Worm (Caenorhabditis elegans) whole organism, late embryonic: ENCODE measurements around the gene snfc-5.

ENCODE experiments used
- ceh-14 ChIP-seq: sonication (generic microtip); optimal IDR thresholded peaks from 2 replicates; lab custom pipeline; 2016; ENCODE audit warnings: missing genotype, missing genetic modification characterization, missing compliant biosample characterization
- hlh-6 ChIP-seq: sonication (generic microtip); optimal IDR thresholded peaks from 2 replicates; lab custom pipeline; 2016; ENCODE audit warnings: missing genotype, missing genetic modification characterization, missing compliant biosample characterization
- nhr-232 ChIP-seq: sonication (generic microtip); optimal IDR thresholded peaks from 2 replicates; lab custom pipeline; 2016; ENCODE audit warnings: missing genetic modification characterization, missing compliant biosample characterization
- pax-1 ChIP-seq: fragments of 150-350 bp; optimal IDR thresholded peaks from 2 replicates; lab custom pipeline; 2014; ENCODE audit warnings: missing biosample characterization, missing genetic modification characterization
- ref-2 ChIP-seq: sonication (generic microtip); optimal IDR thresholded peaks from 2 replicates; lab custom pipeline; 2016; ENCODE audit warnings: missing genetic modification characterization, missing compliant biosample characterization
- sox-2 ChIP-seq: fragments of 200-800 bp; sonication (Bioruptor generic); IDR thresholded peaks from 2 replicates; pipeline ENCODE4 v1.3.6; 2022; ENCODE audit warnings: missing genetic modification reagents, missing genetic modification characterization, missing compliant biosample characterization

- TF ChIP-seq ref-2 (tag; lab: Kevin White, UChicago) (no peak), ceh-14 (tag; lab: Kevin White, UChicago) (no peak), nhr-232 (tag; lab: Kevin White, UChicago) (no peak), pax-1 (tag; lab: Kevin White, UChicago) (no peak), sox-2 (GFP tag; lab: Robert Waterston, UW) (no peak), hlh-6 (tag; lab: Kevin White, UChicago) (no peak)
Measured at ce11 chrIII:4367649-4368048, 36.9 kb upstream of the snfc-5 start, which contains the start of gene ckb-2.
